Fruit fly (Drosophila melanogaster): ENCODE data around the gene gogo.

DNA sequence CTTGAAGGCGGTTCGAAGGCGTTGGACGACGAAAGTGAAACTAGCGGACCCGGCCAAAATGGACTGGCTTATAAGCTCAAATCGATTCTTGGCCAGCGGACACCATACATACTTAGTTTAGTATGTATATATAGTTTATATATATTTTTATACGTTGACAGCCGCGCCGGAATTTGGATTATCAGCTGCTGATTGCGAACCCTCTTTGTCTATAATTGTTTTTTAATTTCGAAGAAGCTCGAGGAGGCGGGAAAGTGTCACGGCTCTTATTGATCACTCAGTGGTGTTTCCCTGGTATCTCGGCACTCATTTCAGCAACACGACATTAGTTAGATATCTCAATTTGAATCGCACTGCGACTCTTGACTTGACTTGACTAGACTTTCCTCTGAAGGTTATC, 74.6 kb downstream of the gogo start, which contains the start of gene CG6933:
- TF ChIP-seq rn (GFP tag; IDR thresholded peaks at IDR 0.05), result no peak
- TF ChIP-seq Pif1A (GFP tag; optimal IDR thresholded peaks at IDR 0.05), result no peak
- TF ChIP-seq CG15710 (tag; optimal IDR thresholded peaks at IDR 0.05), result no peak
- TF ChIP-seq Pif1B (GFP tag; optimal IDR thresholded peaks at IDR 0.05), result no peak
- TF ChIP-seq CG17806 (tag; optimal IDR thresholded peaks at IDR 0.05), result no peak
- no peak for TF ChIP-seq CG12605 (GFP tag; IDR thresholded peaks at IDR 0.05)
- no peak for TF ChIP-seq Snoo (tag; optimal IDR thresholded peaks at IDR 0.05)
- TF ChIP-seq gl (tag; optimal IDR thresholded peaks at IDR 0.05), result no peak
- no peak for TF ChIP-seq CG9948 (tag; optimal IDR thresholded peaks at IDR 0.05)
- no peak for TF ChIP-seq CG14655 (GFP tag; optimal IDR thresholded peaks at IDR 0.05)
- TF ChIP-seq fd96Ca (GFP tag; IDR thresholded peaks at IDR 0.05), result no peak
- no peak for TF ChIP-seq CG8301 (tag; optimal IDR thresholded peaks at IDR 0.05)
- TF ChIP-seq CG8159 (tag; optimal IDR thresholded peaks at IDR 0.05), result no peak

Measured in whole organism, pupa.